Worm (Caenorhabditis elegans) whole organism, L2 larva: ENCODE data around the gene col-14.

ENCODE experiments used
- F13H6.1 ChIP-seq: sonication (generic microtip); optimal IDR thresholded peaks from 2 replicates; lab custom pipeline; 2016; ENCODE audit warnings: missing genetic modification characterization, missing compliant biosample characterization
- ZK546.5 ChIP-seq: sonication (generic microtip); optimal IDR thresholded peaks from 2 replicates; lab custom pipeline; 2017; ENCODE audit warnings: missing biosample characterization, missing genetic modification characterization
- alr-1 ChIP-seq: fragments of 150-350 bp; optimal IDR thresholded peaks from 2 replicates; lab custom pipeline; 2014; ENCODE audit warnings: missing biosample characterization, missing genetic modification characterization
- aly-2 ChIP-seq: fragments of 150-350 bp; optimal IDR thresholded peaks from 2 replicates; lab custom pipeline; 2014; ENCODE audit warnings: missing biosample characterization, missing genetic modification characterization
- ama-1 ChIP-seq: fragments of 150-350 bp; optimal IDR thresholded peaks from 2 replicates; lab custom pipeline; 2018; ENCODE audit warnings: inconsistent platforms
- blmp-1 ChIP-seq: sonication (generic microtip); optimal IDR thresholded peaks from 2 replicates; lab custom pipeline; 2017; ENCODE audit warnings: missing genetic modification characterization, mild to moderate bottlenecking, missing compliant biosample characterization, antibody characterized with exemption, moderate library complexity; ENCODE audit not compliant: insufficient read depth
- ceh-82 ChIP-seq: fragments of 150-350 bp; optimal IDR thresholded peaks from 2 replicates; lab custom pipeline; 2014; ENCODE audit warnings: missing biosample characterization, missing genetic modification characterization
- crh-2 ChIP-seq: sonication (generic microtip); optimal IDR thresholded peaks from 2 replicates; lab custom pipeline; 2017; ENCODE audit warnings: missing biosample characterization, missing genetic modification characterization
- egl-27 ChIP-seq: sonication (generic microtip); optimal IDR thresholded peaks from 3 replicates; lab custom pipeline; 2017; ENCODE audit warnings: missing biosample characterization, missing genetic modification reagents, missing genetic modification characterization
- elt-1 ChIP-seq: fragments of 150-350 bp; optimal IDR thresholded peaks from 2 replicates; lab custom pipeline; 2014; ENCODE audit warnings: missing biosample characterization, missing genetic modification characterization
- elt-3 ChIP-seq: sonication (generic microtip); optimal IDR thresholded peaks from 2 replicates; lab custom pipeline; 2017; ENCODE audit warnings: missing biosample characterization, missing genetic modification characterization
- fos-1 ChIP-seq: fragments of 150-350 bp; optimal IDR thresholded peaks from 2 replicates; lab custom pipeline; 2014; ENCODE audit warnings: missing biosample characterization, missing genetic modification characterization
- gmeb-1 ChIP-seq: fragments of 150-350 bp; optimal IDR thresholded peaks from 2 replicates; lab custom pipeline; 2014; ENCODE audit warnings: missing biosample characterization, missing genetic modification characterization
- lin-11 ChIP-seq: fragments of 150-350 bp; sonication (generic microtip); optimal IDR thresholded peaks from 2 replicates; lab custom pipeline; 2014; ENCODE audit warnings: missing biosample characterization, missing genetic modification characterization, inconsistent platforms, mixed read lengths
- lin-13 ChIP-seq: fragments of 150-350 bp; optimal IDR thresholded peaks from 2 replicates; lab custom pipeline; 2014; ENCODE audit warnings: missing biosample characterization, missing genetic modification reagents, missing genetic modification characterization
- mbf-1 ChIP-seq: sonication (generic microtip); optimal IDR thresholded peaks from 2 replicates; lab custom pipeline; 2017; ENCODE audit warnings: missing biosample characterization, missing genetic modification characterization
- mdl-1 ChIP-seq, 2 experiments: fragments of 150-350 bp in 1 of 2; sonication (generic microtip) in 1 of 2; optimal IDR thresholded peaks; 2 replicates each; lab custom pipeline; 2017; ENCODE audit warnings: missing biosample characterization in 2 of 2, missing genetic modification characterization in 2 of 2
- nhr-10 ChIP-seq: sonication (generic microtip); optimal IDR thresholded peaks from 2 replicates; lab custom pipeline; 2017; ENCODE audit warnings: missing biosample characterization, missing genetic modification characterization
- nhr-11 ChIP-seq: fragments of 150-350 bp; optimal IDR thresholded peaks from 2 replicates; lab custom pipeline; 2014; ENCODE audit warnings: missing biosample characterization, missing genetic modification characterization
- nhr-12 ChIP-seq: fragments of 150-350 bp; optimal IDR thresholded peaks from 2 replicates; lab custom pipeline; 2014; ENCODE audit warnings: missing biosample characterization, missing genetic modification characterization
- nhr-21 ChIP-seq: fragments of 150-350 bp; optimal IDR thresholded peaks from 2 replicates; lab custom pipeline; 2014; ENCODE audit warnings: missing biosample characterization, missing genetic modification characterization
- nhr-23 ChIP-seq: fragments of 150-350 bp; optimal IDR thresholded peaks from 2 replicates; lab custom pipeline; 2014; ENCODE audit warnings: missing biosample characterization, missing genetic modification reagents, missing genetic modification characterization
- nhr-25 ChIP-seq: fragments of 150-350 bp; sonication (generic microtip); optimal IDR thresholded peaks from 3 replicates; lab custom pipeline; 2014; ENCODE audit warnings: missing biosample characterization, missing genetic modification characterization
- nhr-6 ChIP-seq: fragments of 150-350 bp; optimal IDR thresholded peaks from 2 replicates; lab custom pipeline; 2014; ENCODE audit warnings: missing biosample characterization, missing genetic modification characterization
- nhr-77 ChIP-seq: fragments of 150-350 bp; optimal IDR thresholded peaks from 2 replicates; lab custom pipeline; 2014; ENCODE audit warnings: missing biosample characterization, missing genetic modification characterization
- peb-1 ChIP-seq: fragments of 150-350 bp; optimal IDR thresholded peaks from 2 replicates; lab custom pipeline; 2014; ENCODE audit warnings: missing biosample characterization, missing genetic modification characterization
- skn-1 ChIP-seq: sonication (generic microtip); optimal IDR thresholded peaks from 2 replicates; lab custom pipeline; 2017; ENCODE audit warnings: missing biosample characterization, missing genetic modification characterization
- sma-3 ChIP-seq: sonication (generic microtip); optimal IDR thresholded peaks from 2 replicates; lab custom pipeline; 2016; ENCODE audit warnings: missing genetic modification reagents, missing genetic modification characterization, missing compliant biosample characterization
- unc-39 ChIP-seq: fragments of 150-350 bp; optimal IDR thresholded peaks from 2 replicates; lab custom pipeline; 2014; ENCODE audit warnings: missing biosample characterization, missing genetic modification characterization
- unc-55 ChIP-seq: fragments of 150-350 bp; sonication (generic microtip); optimal IDR thresholded peaks from 3 replicates; lab custom pipeline; 2014; ENCODE audit warnings: missing biosample characterization, missing genetic modification reagents, missing genetic modification characterization
- unc-62 ChIP-seq: fragments of 150-350 bp; optimal IDR thresholded peaks from 2 replicates; lab custom pipeline; 2014; ENCODE audit warnings: missing biosample characterization, missing genetic modification reagents, missing genetic modification characterization
- ztf-1 ChIP-seq: fragments of 200-800 bp; sonication (Bioruptor generic); conservative IDR thresholded peaks from 2 replicates; pipeline ENCODE4 v1.3.6; 2022; ENCODE audit warnings: missing genetic modification characterization, missing compliant biosample characterization
- ztf-11 ChIP-seq: sonication (generic microtip); optimal IDR thresholded peaks from 2 replicates; lab custom pipeline; 2017; ENCODE audit warnings: missing biosample characterization, missing genetic modification characterization

col-14 gene

ce11 chrIV:7728402-7728963 is 24.7 kb upstream of the col-14 start, which contains the start of gene sucg-1:
sucg-1 (plus strand) TSS chrIV:7728913.
- TF ChIP-seq F13H6.1 (tag; lab: Kevin White, UChicago) (no peak), unc-55 (GFP tag; lab: Kevin White, UChicago) (peak; percentile 50)

DNA sequence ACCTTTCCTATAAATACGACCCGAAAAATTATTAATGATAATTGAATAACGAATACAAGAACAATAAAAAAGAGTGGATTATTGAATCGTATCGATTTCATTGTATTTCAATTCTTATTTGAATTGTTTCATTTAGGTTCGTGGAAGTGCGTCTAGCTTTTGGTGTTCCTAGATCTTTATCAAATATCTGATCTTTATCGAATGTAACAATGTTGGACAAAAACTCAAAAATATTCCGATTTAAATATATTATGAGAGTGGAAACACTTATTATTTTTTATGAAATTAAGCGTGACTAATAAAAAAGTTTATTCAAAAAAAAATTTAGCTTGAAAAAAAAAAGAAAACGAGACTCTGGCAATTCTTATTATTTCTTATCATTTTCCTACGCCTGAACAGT is 21.2 kb upstream of the col-14 start, which contains the start of the genes C50F7.9 and C50F7.3:
C50F7.9 (minus strand) TSS at position 101 of the 400 bp plus-strand sequence.
C50F7.3 (plus strand) TSS at position 370 of the 400 bp plus-strand sequence.
- TF ChIP-seq ceh-82 (tag; lab: Kevin White, UChicago) (no peak), nhr-10 (tag; lab: Kevin White, UChicago) (no peak), unc-62 (no peak), nhr-23 (tag; lab: Kevin White, UChicago) (no peak), fos-1 (tag; lab: Kevin White, UChicago) (no peak), egl-27 (tag; lab: Kevin White, UChicago) (no peak), nhr-12 (no peak), nhr-25 (tag; lab: Kevin White, UChicago) (no peak), elt-1 (tag; lab: Kevin White, UChicago) (no peak), elt-3 (tag; lab: Kevin White, UChicago) (no peak), unc-39 (no peak), alr-1 (tag; lab: Kevin White, UChicago) (no peak), gmeb-1 (tag; lab: Kevin White, UChicago) (no peak), mdl-1 (tag; optimal IDR thresholded peaks at IDR 0.05; lab: Kevin White, UChicago) (no peak), nhr-21 (tag; lab: Kevin White, UChicago) (no peak), lin-13 (GFP tag; lab: Kevin White, UChicago) (no peak)
- TF ChIP-seq, all 48 proteins: peak for 0

- TF ChIP-seq alr-1 (tag; lab: Kevin White, UChicago): no peak
- no peak for TF ChIP-seq mdl-1 (tag; optimal IDR thresholded peaks at IDR 0.05; lab: Kevin White, UChicago)
- TF ChIP-seq sma-3 (GFP tag; lab: Kevin White, UChicago): no peak
- TF ChIP-seq ZK546.5 (tag; lab: Kevin White, UChicago): no peak
- TF ChIP-seq nhr-6: no peak
- TF ChIP-seq ztf-11 (tag; lab: Kevin White, UChicago): no peak
- no peak for TF ChIP-seq skn-1 (tag; lab: Kevin White, UChicago)
- TF ChIP-seq nhr-77: no peak
- TF ChIP-seq peb-1: no peak
- TF ChIP-seq nhr-11 (tag; lab: Kevin White, UChicago): no peak
- TF ChIP-seq elt-1 (tag; lab: Kevin White, UChicago): no peak
- TF ChIP-seq ztf-1 (GFP tag; lab: Robert Waterston, UW): no peak
- no peak for TF ChIP-seq egl-27 (tag; lab: Kevin White, UChicago)
- no peak for TF ChIP-seq blmp-1
These were observed 19.0 kb upstream of the col-14 start for ce11 chrIV:7734173-7734572.

DNA sequence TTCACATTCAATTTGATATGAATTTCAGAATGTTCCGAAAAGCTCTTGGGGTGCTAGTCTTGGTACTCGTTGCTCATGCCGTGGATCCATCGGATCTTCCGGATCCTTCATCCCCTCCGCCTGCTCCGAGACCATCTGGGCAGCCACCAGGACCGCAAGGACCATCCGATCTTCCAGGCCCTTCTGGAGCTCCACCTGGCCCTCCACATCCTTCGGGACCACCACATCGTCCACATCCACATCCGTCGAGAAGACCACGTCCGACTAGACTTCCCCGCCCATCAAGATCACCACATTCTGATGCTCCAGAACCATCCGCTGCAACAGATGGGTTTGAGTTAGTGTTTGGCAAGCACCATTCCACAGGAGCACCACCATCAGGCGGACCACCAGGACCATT is 18.6 kb upstream of the col-14 start, which contains the start of gene clx-1:
clx-1 (plus strand) TSS at position 30 of the 400 bp plus-strand sequence.
- TF ChIP-seq egl-27 (tag; lab: Kevin White, UChicago) (no peak), nhr-12 (no peak), unc-55 (GFP tag; lab: Kevin White, UChicago) (no peak), nhr-23 (tag; lab: Kevin White, UChicago) (no peak), aly-2 (no peak), mbf-1 (tag; lab: Kevin White, UChicago) (no peak), ama-1 (lab: Kevin White, UChicago) (no peak), elt-1 (tag; lab: Kevin White, UChicago) (no peak), nhr-21 (tag; lab: Kevin White, UChicago) (no peak), crh-2 (tag; lab: Kevin White, UChicago) (no peak), sma-3 (GFP tag; lab: Kevin White, UChicago) (no peak)

DNA sequence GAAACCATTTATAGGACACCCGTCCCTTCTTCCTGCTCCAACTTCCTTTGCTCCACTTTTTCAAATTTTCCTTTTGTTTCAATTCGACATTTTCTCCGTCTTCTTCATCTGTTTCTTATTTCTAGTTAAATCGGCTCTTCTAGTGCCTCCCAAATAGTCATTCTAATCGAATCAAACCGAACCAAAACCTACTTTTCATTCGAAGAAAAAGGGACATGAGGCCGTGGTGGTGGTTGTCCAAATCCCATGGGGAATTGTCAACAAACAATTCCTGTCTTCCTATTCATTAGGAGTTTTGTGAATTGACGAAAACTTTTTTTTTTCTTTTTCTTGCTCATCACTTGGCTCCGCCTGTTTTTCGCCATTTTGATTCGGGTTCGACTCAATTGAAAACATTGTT is 16.6 kb upstream of the col-14 start:
- TF ChIP-seq lin-13 (GFP tag; lab: Kevin White, UChicago) (no peak), egl-27 (tag; lab: Kevin White, UChicago) (no peak), nhr-11 (tag; lab: Kevin White, UChicago) (no peak), peb-1 (no peak), nhr-6 (no peak), gmeb-1 (tag; lab: Kevin White, UChicago) (no peak), lin-11 (tag; lab: Kevin White, UChicago) (no peak), sma-3 (GFP tag; lab: Kevin White, UChicago) (no peak), mdl-1 (tag; optimal IDR thresholded peaks at IDR 0.05; lab: Kevin White, UChicago) (no peak), blmp-1 (no peak)
- TF ChIP-seq, all 48 proteins: peak for 0
